Worm (Caenorhabditis elegans) whole organism, midembryonic: ENCODE results near the gene Y57G11B.2.

Source experiments
- T22C8.4 ChIP-seq: fragments of 200-800 bp; sonication (Bioruptor generic); IDR thresholded peaks from 2 replicates; pipeline ENCODE4 v1.3.6; 2022; ENCODE audit warnings: missing genetic modification characterization, missing compliant biosample characterization
- cog-1 ChIP-seq: sonication (generic microtip); optimal IDR thresholded peaks from 2 replicates; lab custom pipeline; 2016; ENCODE audit warnings: missing genetic modification characterization, missing compliant biosample characterization
- flt-1 ChIP-seq: fragments of 200-800 bp; sonication (Bioruptor generic); IDR thresholded peaks from 2 replicates; pipeline ENCODE4 v1.3.6; 2022; ENCODE audit warnings: missing genetic modification characterization, missing compliant biosample characterization
- klf-2 ChIP-seq: fragments of 200-800 bp; sonication (Bioruptor generic); conservative IDR thresholded peaks from 2 replicates; pipeline ENCODE4 v1.3.6; 2022; ENCODE audit warnings: missing genetic modification reagents, missing genetic modification characterization, missing compliant biosample characterization
- med-1 ChIP-seq: sonication (generic microtip); optimal IDR thresholded peaks from 2 replicates; lab custom pipeline; 2017; ENCODE audit warnings: missing genetic modification characterization, mild to moderate bottlenecking, missing compliant biosample characterization, antibody characterized with exemption, missing genetic modification reagents; ENCODE audit not compliant: insufficient read depth
- ref-1 ChIP-seq: fragments of 200-800 bp; sonication (Bioruptor generic); conservative IDR thresholded peaks from 2 replicates; pipeline ENCODE4 v1.3.6; 2022; ENCODE audit warnings: missing genetic modification reagents, missing genetic modification characterization, missing compliant biosample characterization
- tab-1 ChIP-seq: fragments of 200-800 bp; sonication (Bioruptor generic); IDR thresholded peaks from 2 replicates; pipeline ENCODE4 v1.3.6; 2022; ENCODE audit warnings: missing genetic modification characterization, missing compliant biosample characterization
- ztf-23 ChIP-seq: fragments of 200-800 bp; sonication (Bioruptor generic); IDR thresholded peaks from 2 replicates; pipeline ENCODE4 v1.3.6; 2022; ENCODE audit warnings: missing genetic modification reagents, missing genetic modification characterization, missing compliant biosample characterization
- ztf-29 ChIP-seq: fragments of 200-800 bp; sonication (Bioruptor generic); IDR thresholded peaks from 2 replicates; pipeline ENCODE4 v1.3.6; 2022; ENCODE audit warnings: missing genetic modification reagents, missing genetic modification characterization, missing compliant biosample characterization

The Y57G11B.2 gene

ce11 chrIV:14605143-14605542, 40.0 kb downstream of the Y57G11B.2 start:
- no peak for TF ChIP-seq flt-1 (GFP tag; lab: Robert Waterston, UW)
- TF ChIP-seq cog-1 (tag; lab: Kevin White, UChicago): no peak
- no peak for TF ChIP-seq med-1 (GFP tag; lab: Kevin White, UChicago)
- no peak for TF ChIP-seq ref-1
- TF ChIP-seq ztf-23 (GFP tag; lab: Robert Waterston, UW): no peak
- TF ChIP-seq T22C8.4 (GFP tag; lab: Robert Waterston, UW): no peak
- no peak for TF ChIP-seq ztf-29 (GFP tag; lab: Robert Waterston, UW)
- no peak for TF ChIP-seq tab-1 (GFP tag; lab: Robert Waterston, UW)
- TF ChIP-seq klf-2: no peak

- TF ChIP-seq cog-1 (tag; lab: Kevin White, UChicago) (no peak), klf-2 (no peak), T22C8.4 (GFP tag; lab: Robert Waterston, UW) (no peak), ref-1 (no peak), ztf-23 (GFP tag; lab: Robert Waterston, UW) (no peak), tab-1 (GFP tag; lab: Robert Waterston, UW) (no peak), med-1 (GFP tag; lab: Kevin White, UChicago) (no peak), flt-1 (GFP tag; lab: Robert Waterston, UW) (no peak), ztf-29 (GFP tag; lab: Robert Waterston, UW) (no peak)
Observed at ce11 chrIV:14606469-14606868, 41.3 kb downstream of the Y57G11B.2 start.

- TF ChIP-seq med-1 (GFP tag; lab: Kevin White, UChicago) (no peak), klf-2 (no peak), cog-1 (tag; lab: Kevin White, UChicago) (no peak), ref-1 (no peak), ztf-29 (GFP tag; lab: Robert Waterston, UW) (no peak), ztf-23 (GFP tag; lab: Robert Waterston, UW) (no peak), T22C8.4 (GFP tag; lab: Robert Waterston, UW) (no peak), flt-1 (GFP tag; lab: Robert Waterston, UW) (no peak), tab-1 (GFP tag; lab: Robert Waterston, UW) (no peak)
Observed at ce11 chrIV:14608605-14609004, 43.4 kb downstream of the Y57G11B.2 start.

- TF ChIP-seq ztf-29 (GFP tag; lab: Robert Waterston, UW) (no peak), T22C8.4 (GFP tag; lab: Robert Waterston, UW) (no peak), ztf-23 (GFP tag; lab: Robert Waterston, UW) (no peak), med-1 (GFP tag; lab: Kevin White, UChicago) (no peak), cog-1 (tag; lab: Kevin White, UChicago) (no peak), klf-2 (no peak), flt-1 (GFP tag; lab: Robert Waterston, UW) (no peak)
Observed at ce11 chrIV:14609774-14610173, 44.6 kb downstream of the Y57G11B.2 start.

ce11 chrIV:14610942-14611724, 46.0 kb downstream of the Y57G11B.2 start:
- TF ChIP-seq flt-1 (GFP tag; lab: Robert Waterston, UW) (no peak), ref-1 (no peak), T22C8.4 (GFP tag; lab: Robert Waterston, UW) (no peak), tab-1 (GFP tag; lab: Robert Waterston, UW) (no peak), klf-2 (no peak), ztf-23 (GFP tag; lab: Robert Waterston, UW) (no peak), cog-1 (tag; lab: Kevin White, UChicago) (no peak), ztf-29 (GFP tag; lab: Robert Waterston, UW) (no peak)

ce11 chrIV:14611892-14612497, 46.8 kb downstream of the Y57G11B.2 start:
- TF ChIP-seq flt-1 (GFP tag; lab: Robert Waterston, UW): no peak
- no peak for TF ChIP-seq T22C8.4 (GFP tag; lab: Robert Waterston, UW)
- no peak for TF ChIP-seq klf-2
- no peak; the same call in 1 of the 2 replicates for TF ChIP-seq ztf-29 (GFP tag; lab: Robert Waterston, UW)
- no peak for TF ChIP-seq tab-1 (GFP tag; lab: Robert Waterston, UW)
- TF ChIP-seq ztf-23 (GFP tag; lab: Robert Waterston, UW): no peak
- TF ChIP-seq med-1 (GFP tag; lab: Kevin White, UChicago): no peak
- no peak for TF ChIP-seq ref-1

ce11 chrIV:14612547-14613329, 47.6 kb downstream of the Y57G11B.2 start:
- TF ChIP-seq ztf-23 (GFP tag; lab: Robert Waterston, UW): no peak
- no peak for TF ChIP-seq cog-1 (tag; lab: Kevin White, UChicago)
- no peak for TF ChIP-seq klf-2
- no peak for TF ChIP-seq tab-1 (GFP tag; lab: Robert Waterston, UW)
- TF ChIP-seq ref-1: no peak
- TF ChIP-seq flt-1 (GFP tag; lab: Robert Waterston, UW): no peak
- TF ChIP-seq ztf-29 (GFP tag; lab: Robert Waterston, UW): no peak
- no peak for TF ChIP-seq med-1 (GFP tag; lab: Kevin White, UChicago)
- no peak for TF ChIP-seq T22C8.4 (GFP tag; lab: Robert Waterston, UW)

- TF ChIP-seq T22C8.4 (GFP tag; lab: Robert Waterston, UW) (no peak), tab-1 (GFP tag; lab: Robert Waterston, UW) (no peak), med-1 (GFP tag; lab: Kevin White, UChicago) (no peak), cog-1 (tag; lab: Kevin White, UChicago) (no peak), ztf-23 (GFP tag; lab: Robert Waterston, UW) (no peak), ref-1 (no peak), klf-2 (no peak), flt-1 (GFP tag; lab: Robert Waterston, UW) (no peak), ztf-29 (GFP tag; lab: Robert Waterston, UW) (no peak)
Observed at ce11 chrIV:14613375-14613774, 48.2 kb downstream of the Y57G11B.2 start.
